Worm (Caenorhabditis elegans) whole organism, mixed stage, embryonic: ENCODE measurements around the gene T23F6.2.

ENCODE experiments used
- cnd-1 ChIP-seq: fragments of 200-800 bp; sonication (Bioruptor generic); optimal IDR thresholded peaks from 2 replicates; lab custom pipeline; 2018; ENCODE audit warnings: mild to moderate bottlenecking, missing genetic modification characterization, missing compliant biosample characterization
- mab-5 ChIP-seq: fragments of 150-350 bp; optimal IDR thresholded peaks from 2 replicates; lab custom pipeline; 2014; ENCODE audit warnings: missing biosample characterization, missing genetic modification characterization
- nhr-12 ChIP-seq: fragments of 150-350 bp; optimal IDR thresholded peaks from 2 replicates; lab custom pipeline; 2014; ENCODE audit warnings: missing biosample characterization, missing genetic modification characterization
- nhr-28 ChIP-seq: fragments of 150-350 bp; optimal IDR thresholded peaks from 2 replicates; lab custom pipeline; 2014; ENCODE audit warnings: missing biosample characterization, missing genetic modification characterization
- unc-120 ChIP-seq: sonication (generic microtip); optimal IDR thresholded peaks from 2 replicates; lab custom pipeline; 2017; ENCODE audit warnings: missing genetic modification characterization, missing compliant biosample characterization; ENCODE audit not compliant: poor library complexity, severe bottlenecking
- zip-8 ChIP-seq: fragments of 150-350 bp; optimal IDR thresholded peaks from 2 replicates; lab custom pipeline; 2014; ENCODE audit warnings: missing biosample characterization, missing genetic modification characterization

ce11 chrIV:12748760-12749159 lies 27.6 kb downstream of the T23F6.2 start:
- no peak for TF ChIP-seq unc-120 (tag; lab: Kevin White, UChicago)
- no peak for TF ChIP-seq nhr-28 (tag; lab: Kevin White, UChicago)
- no peak for TF ChIP-seq nhr-12 (tag; lab: Kevin White, UChicago)
- TF ChIP-seq mab-5 = no peak
- TF ChIP-seq zip-8 (tag; lab: Kevin White, UChicago) = no peak
- TF ChIP-seq cnd-1 (tag; lab: Kevin White, UChicago) = no peak
